Fruit fly (Drosophila melanogaster) whole organism, embryonic: ENCODE measurements around the gene Aps.

Experiments
- Adf1 ChIP-seq: fragments of 200-800 bp; sonication (Bioruptor generic); IDR thresholded peaks from 2 replicates; pipeline ENCODE4 v1.3.6; 2022; ENCODE audit warnings: missing biosample characterization, missing genetic modification characterization
- Blimp-1 ChIP-seq: fragments of 200-800 bp; sonication (Bioruptor generic); optimal IDR thresholded peaks from 3 replicates; lab custom pipeline; 2018; ENCODE audit warnings: missing biosample characterization, missing genetic modification characterization, mild to moderate bottlenecking, moderate library complexity, missing genetic modification reagents
- BtbVII ChIP-seq: fragments of 200-800 bp; sonication (Bioruptor generic); optimal IDR thresholded peaks from 3 replicates; lab custom pipeline; 2017; ENCODE audit warnings: missing biosample characterization, mild to moderate bottlenecking, missing genetic modification characterization
- CG10267 ChIP-seq: fragments of 200-800 bp; sonication (Bioruptor generic); optimal IDR thresholded peaks from 2 replicates; lab custom pipeline; 2018; ENCODE audit warnings: missing biosample characterization, mild to moderate bottlenecking, missing genetic modification characterization, moderate library complexity
- CG10366 ChIP-seq: fragments of 200-800 bp; sonication (Bioruptor generic); IDR thresholded peaks from 2 replicates; pipeline ENCODE4 v1.3.6; 2022; ENCODE audit warnings: missing biosample characterization, missing genetic modification characterization
- CG10565 ChIP-seq: fragments of 200-800 bp; sonication (Bioruptor generic); optimal IDR thresholded peaks from 3 replicates; lab custom pipeline; 2016; ENCODE audit warnings: missing biosample characterization, mild to moderate bottlenecking, missing genetic modification characterization
- CG12071 ChIP-seq: fragments of 200-800 bp; sonication (Bioruptor generic); optimal IDR thresholded peaks from 3 replicates; lab custom pipeline; 2018; ENCODE audit warnings: missing biosample characterization, mild to moderate bottlenecking, missing genetic modification characterization
- CG12155 ChIP-seq: fragments of 200-800 bp; sonication (Bioruptor generic); optimal IDR thresholded peaks from 3 replicates; lab custom pipeline; 2016; ENCODE audit warnings: missing biosample characterization, missing genetic modification characterization
- CG12219 ChIP-seq: fragments of 200-800 bp; sonication (Bioruptor generic); optimal IDR thresholded peaks from 3 replicates; lab custom pipeline; 2018; ENCODE audit warnings: missing biosample characterization, mild to moderate bottlenecking, missing genetic modification characterization
- CG12299 ChIP-seq: fragments of 200-800 bp; sonication (Bioruptor generic); optimal IDR thresholded peaks from 2 replicates; lab custom pipeline; 2018; ENCODE audit warnings: missing biosample characterization, mild to moderate bottlenecking, missing genetic modification characterization
- CG13775 ChIP-seq: fragments of 200-800 bp; sonication (Bioruptor generic); optimal IDR thresholded peaks from 3 replicates; lab custom pipeline; 2017; ENCODE audit warnings: missing biosample characterization, mild to moderate bottlenecking, missing genetic modification characterization
- CG15269 ChIP-seq: fragments of 200-800 bp; sonication (Bioruptor generic); optimal IDR thresholded peaks from 2 replicates; lab custom pipeline; 2018; ENCODE audit warnings: missing biosample characterization, mild to moderate bottlenecking, missing genetic modification characterization, moderate library complexity
- CG17328 ChIP-seq: fragments of 200-800 bp; sonication (Bioruptor generic); IDR thresholded peaks from 2 replicates; pipeline ENCODE4 v1.3.6; 2022; ENCODE audit warnings: missing biosample characterization, missing genetic modification characterization
- CG18764 ChIP-seq: fragments of 200-800 bp; sonication (Bioruptor generic); optimal IDR thresholded peaks from 3 replicates; lab custom pipeline; 2016; ENCODE audit warnings: missing biosample characterization, missing genetic modification characterization
- CG2712 ChIP-seq: fragments of 200-800 bp; optimal IDR thresholded peaks from 3 replicates; lab custom pipeline; 2019; ENCODE audit warnings: missing biosample characterization, mild to moderate bottlenecking, missing genetic modification characterization, moderate library complexity
- CG2889 ChIP-seq: fragments of 200-800 bp; sonication (Bioruptor generic); IDR thresholded peaks from 3 replicates; pipeline ENCODE4 v1.3.6; 2022; ENCODE audit warnings: missing biosample characterization, missing genetic modification characterization
- CG32772 ChIP-seq: fragments of 200-800 bp; sonication (Bioruptor generic); IDR thresholded peaks from 2 replicates; pipeline ENCODE4 v1.3.6; 2022; ENCODE audit warnings: missing biosample characterization, missing genetic modification characterization
- CG4282 ChIP-seq: fragments of 200-800 bp; sonication (Bioruptor generic); optimal IDR thresholded peaks from 2 replicates; lab custom pipeline; 2016; ENCODE audit warnings: missing biosample characterization, missing genetic modification characterization
- CG7271 ChIP-seq: fragments of 200-800 bp; sonication (Bioruptor generic); optimal IDR thresholded peaks from 2 replicates; lab custom pipeline; 2018; ENCODE audit warnings: missing biosample characterization, mild to moderate bottlenecking, missing genetic modification characterization, moderate library complexity
- CG9817 ChIP-seq: fragments of 200-800 bp; sonication (Bioruptor generic); optimal IDR thresholded peaks from 2 replicates; lab custom pipeline; 2018; ENCODE audit warnings: missing biosample characterization, mild to moderate bottlenecking, missing genetic modification characterization, moderate library complexity
- CkIIα-i1 ChIP-seq: fragments of 200-800 bp; sonication (Bioruptor generic); IDR thresholded peaks from 2 replicates; pipeline ENCODE4 v1.3.6; 2022; ENCODE audit warnings: missing biosample characterization, missing genetic modification characterization
- Dbx ChIP-seq: fragments of 200-800 bp; sonication (Bioruptor generic); IDR thresholded peaks from 3 replicates; pipeline ENCODE4 v1.3.6; 2022; ENCODE audit warnings: missing biosample characterization, missing genetic modification characterization
- Dp ChIP-seq: fragments of 200-800 bp; sonication (Bioruptor generic); optimal IDR thresholded peaks from 2 replicates; lab custom pipeline; 2018; ENCODE audit warnings: missing biosample characterization, mild to moderate bottlenecking, missing genetic modification characterization, moderate library complexity
- Dref ChIP-seq: fragments of 200-800 bp; sonication (Bioruptor generic); IDR thresholded peaks from 2 replicates; pipeline ENCODE4 v1.3.6; 2022; ENCODE audit warnings: missing biosample characterization, missing genetic modification characterization
- Drgx ChIP-seq: fragments of 200-800 bp; sonication (Bioruptor generic); IDR thresholded peaks from 2 replicates; pipeline ENCODE4 v1.3.6; 2022; ENCODE audit warnings: missing biosample characterization, missing genetic modification characterization
- Fer1 ChIP-seq: fragments of 200-800 bp; sonication (Bioruptor generic); optimal IDR thresholded peaks from 2 replicates; lab custom pipeline; 2017; ENCODE audit warnings: missing biosample characterization, mild to moderate bottlenecking, missing genetic modification characterization
- Hsf ChIP-seq: fragments of 200-800 bp; sonication (Bioruptor generic); optimal IDR thresholded peaks from 3 replicates; lab custom pipeline; 2016; ENCODE audit warnings: missing biosample characterization, missing genetic modification characterization
- MTF-1 ChIP-seq: fragments of 200-800 bp; sonication (Bioruptor generic); optimal IDR thresholded peaks from 2 replicates; lab custom pipeline; 2018; ENCODE audit warnings: missing biosample characterization, mild to moderate bottlenecking, missing genetic modification characterization, borderline replicate concordance
- Opbp ChIP-seq: fragments of 200-800 bp; sonication (Bioruptor generic); IDR thresholded peaks from 3 replicates; pipeline ENCODE4 v1.3.6; 2022; ENCODE audit warnings: missing biosample characterization, missing genetic modification characterization; ENCODE audit not compliant: partially characterized antibody
- Pdp1 ChIP-seq, 2 experiments: fragments of 200-800 bp; sonication (Bioruptor generic); optimal IDR thresholded peaks; 3 replicates each; lab custom pipeline; 2016; ENCODE audit warnings: missing biosample characterization in 2 of 2, missing genetic modification characterization in 2 of 2, mild to moderate bottlenecking in 1 of 2, moderate library complexity in 1 of 2
- Xrp1 ChIP-seq: fragments of 200-800 bp; sonication (Bioruptor generic); IDR thresholded peaks from 2 replicates; pipeline ENCODE4 v1.3.6; 2022; ENCODE audit warnings: missing biosample characterization, missing genetic modification characterization
- ash1 ChIP-seq: fragments of 200-800 bp; sonication (Bioruptor generic); optimal IDR thresholded peaks from 2 replicates; lab custom pipeline; 2018; ENCODE audit warnings: missing biosample characterization, mild to moderate bottlenecking, missing genetic modification characterization
- ato ChIP-seq: fragments of 200-800 bp; sonication (Bioruptor generic); IDR thresholded peaks from 2 replicates; pipeline ENCODE4 v1.3.6; 2022; ENCODE audit warnings: missing biosample characterization, missing genetic modification characterization; ENCODE audit not compliant: partially characterized antibody
- bbx ChIP-seq: fragments of 200-800 bp; sonication (Bioruptor generic); IDR thresholded peaks from 2 replicates; pipeline ENCODE4 v1.3.6; 2022; ENCODE audit warnings: missing biosample characterization, missing genetic modification characterization; ENCODE audit not compliant: partially characterized antibody
- cato ChIP-seq: fragments of 200-800 bp; sonication (Bioruptor generic); optimal IDR thresholded peaks from 2 replicates; lab custom pipeline; 2016; ENCODE audit warnings: missing biosample characterization, missing genetic modification characterization, borderline replicate concordance
- caup ChIP-seq: fragments of 200-800 bp; sonication (Bioruptor generic); optimal IDR thresholded peaks from 3 replicates; lab custom pipeline; 2017; ENCODE audit warnings: missing biosample characterization, mild to moderate bottlenecking, missing genetic modification characterization, moderate library complexity; ENCODE audit not compliant: severe bottlenecking
- chm ChIP-seq: fragments of 200-800 bp; sonication (Bioruptor generic); IDR thresholded peaks from 2 replicates; pipeline ENCODE4 v1.3.6; 2022; ENCODE audit warnings: missing biosample characterization, missing genetic modification characterization
- ci ChIP-seq: fragments of 200-800 bp; sonication (Bioruptor generic); IDR thresholded peaks from 3 replicates; pipeline ENCODE4 v1.3.6; 2022; ENCODE audit warnings: missing biosample characterization, missing genetic modification characterization
- dysf ChIP-seq: fragments of 200-800 bp; sonication (Bioruptor generic); IDR thresholded peaks from 3 replicates; pipeline ENCODE4 v1.3.6; 2022; ENCODE audit warnings: missing biosample characterization, missing genetic modification characterization
- exex ChIP-seq: fragments of 200-800 bp; sonication (Bioruptor generic); optimal IDR thresholded peaks from 4 replicates; lab custom pipeline; 2018; ENCODE audit warnings: missing biosample characterization, mild to moderate bottlenecking, missing genetic modification characterization, moderate library complexity
- gcm2 ChIP-seq: fragments of 200-800 bp; sonication (Bioruptor generic); optimal IDR thresholded peaks from 2 replicates; lab custom pipeline; 2016; ENCODE audit warnings: missing biosample characterization, missing genetic modification characterization
- gsb-n ChIP-seq: fragments of 200-800 bp; sonication (Bioruptor generic); optimal IDR thresholded peaks from 3 replicates; lab custom pipeline; 2018; ENCODE audit warnings: missing biosample characterization, mild to moderate bottlenecking, missing genetic modification characterization
- klu ChIP-seq: fragments of 200-800 bp; sonication (Bioruptor generic); IDR thresholded peaks from 2 replicates; pipeline ENCODE4 v1.3.6; 2022; ENCODE audit warnings: missing biosample characterization, missing genetic modification characterization
- pan ChIP-seq, 4 experiments: fragments of >200 bp in 3 of 4; fragments of 200-800 bp in 1 of 4; sonication (Bioruptor generic) in 1 of 4; optimal IDR thresholded peaks in 3 of 4; IDR thresholded peaks in 1 of 4; 2 replicates each; pipeline versions ENCODE4 v1.3.6 to Lab custom; 2017 to 2022; ENCODE audit warnings: missing biosample characterization in 2 of 4, missing genetic modification characterization in 2 of 4, mixed read lengths in 1 of 4
- pnt ChIP-seq: fragments of 200-800 bp; sonication (Bioruptor generic); optimal IDR thresholded peaks from 3 replicates; lab custom pipeline; 2016; ENCODE audit warnings: missing biosample characterization, missing genetic modification characterization
- pros ChIP-seq: fragments of 200-800 bp; sonication (Bioruptor generic); optimal IDR thresholded peaks from 3 replicates; lab custom pipeline; 2019; ENCODE audit warnings: missing biosample characterization, mild to moderate bottlenecking, missing genetic modification characterization, moderate library complexity
- run ChIP-seq: fragments of 200-800 bp; sonication (Bioruptor generic); optimal IDR thresholded peaks from 3 replicates; lab custom pipeline; 2018; ENCODE audit warnings: missing biosample characterization, mild to moderate bottlenecking, missing genetic modification characterization

The Aps gene

DNA sequence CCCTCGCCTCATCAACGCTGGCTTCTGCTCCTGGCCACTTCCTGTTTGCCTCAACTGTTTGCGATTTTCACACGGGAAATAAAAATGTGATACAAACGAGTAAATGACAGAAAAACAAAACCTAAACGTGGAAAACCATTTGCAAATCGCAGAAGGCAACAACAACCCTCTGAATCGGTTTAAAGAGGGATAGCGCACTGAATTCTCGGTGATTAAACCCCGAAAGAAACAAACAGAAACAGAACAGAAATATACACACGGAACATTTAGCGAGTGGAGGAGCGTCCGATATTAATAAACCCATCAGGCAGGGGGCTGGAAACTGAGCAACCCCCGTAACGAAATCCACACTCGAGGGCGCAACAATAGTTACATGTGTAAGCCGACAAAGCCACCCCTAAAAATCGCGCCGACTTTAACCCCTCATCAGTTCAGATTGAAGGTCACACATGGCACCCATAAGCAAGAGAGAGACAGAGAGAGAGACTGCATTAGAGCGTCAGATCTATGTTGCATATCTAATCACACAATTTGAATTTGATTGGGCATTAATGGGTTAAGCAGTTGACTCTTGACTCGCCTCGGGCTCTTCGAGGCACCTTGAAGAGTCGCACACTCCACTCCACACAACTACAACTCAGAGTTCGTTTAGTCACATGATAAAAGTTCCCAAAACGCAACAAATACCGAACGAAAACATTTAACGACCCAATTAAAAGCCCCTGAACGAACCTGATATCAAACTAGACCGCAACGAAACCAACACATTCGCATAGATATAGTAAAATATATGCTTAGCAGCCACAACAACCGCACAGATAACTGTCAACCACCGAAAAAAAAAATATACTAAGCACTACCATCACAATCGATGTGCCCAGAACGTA is 37.0 kb downstream of the Aps start (continued):
- TF ChIP-seq cato (GFP tag; lab: Kevin White, UChicago) (no peak), CG15269 (tag; lab: Kevin White, UChicago) (peak; percentile 36), Adf1 (no peak), CG12219 (no peak), CG4282 (GFP tag; lab: Kevin White, UChicago) (no peak), Dbx (GFP tag; lab: Robert Waterston, UW) (peak; percentile 31; the same call in 2 of the 3 replicates), ato (GFP tag; lab: Robert Waterston, UW) (no peak), Drgx (GFP tag; lab: Robert Waterston, UW) (no peak), dysf (GFP tag; lab: Robert Waterston, UW) (0 out of 3 replicates have a peak, but pooled peaks have one; percentile 24), CG2712 (tag; lab: Kevin White, UChicago) (peak; percentile 12), ash1 (GFP tag; lab: Kevin White, UChicago) (no peak), CG2889 (GFP tag; lab: Robert Waterston, UW) (no peak), pan (optimal IDR thresholded peaks at IDR 0.05; lab: Kevin White, UChicago) (no peak), pan (GFP tag; optimal IDR thresholded peaks at IDR 0.05 in 1 of 2, IDR thresholded peaks at IDR 0.05 in 1 of 2) (peak in 1 of 2 experiments; percentile 27), pnt (GFP tag; lab: Kevin White, UChicago) (no peak), chm (GFP tag; lab: Robert Waterston, UW) (peak; percentile 40; the same call in 1 of the 2 replicates), caup (no peak), pros (GFP tag; lab: Kevin White, UChicago) (peak; percentile 99), CkIIα-i1 (GFP tag; lab: Robert Waterston, UW) (no peak), CG12155 (GFP tag; lab: Kevin White, UChicago) (peak; percentile 19), CG32772 (GFP tag; lab: Robert Waterston, UW) (0 out of 2 replicates have a peak, but pooled peaks have one; percentile 28), CG13775 (GFP tag; lab: Kevin White, UChicago) (no peak), run (tag; lab: Kevin White, UChicago) (peak; percentile 56), CG12071 (no peak), Pdp1 (GFP tag; optimal IDR thresholded peaks at IDR 0.05; lab: Kevin White, UChicago) (peak in 1 of 2 experiments; percentile 15), Hsf (GFP tag; lab: Kevin White, UChicago) (no peak), Dp (no peak), CG10366 (GFP tag; lab: Robert Waterston, UW) (no peak), CG9817 (peak; percentile 7), CG10565 (GFP tag; lab: Kevin White, UChicago) (no peak), CG10267 (no peak), Fer1 (peak; percentile 10), MTF-1 (GFP tag; lab: Kevin White, UChicago) (no peak), bbx (GFP tag; lab: Robert Waterston, UW) (no peak), CG7271 (tag; lab: Kevin White, UChicago) (no peak), CG17328 (GFP tag; lab: Robert Waterston, UW) (no peak), CG18764 (GFP tag; lab: Kevin White, UChicago) (no peak), Opbp (GFP tag; lab: Robert Waterston, UW) (0 out of 3 replicates have a peak, but pooled peaks have one; percentile 37), Xrp1 (GFP tag; lab: Robert Waterston, UW) (peak; percentile 19; the same call in 1 of the 2 replicates), Blimp-1 (no peak), BtbVII (GFP tag; lab: Kevin White, UChicago) (peak; percentile 32), gcm2 (no peak), ci (GFP tag; lab: Robert Waterston, UW) (peak; percentile 48; the same call in 1 of the 3 replicates), klu (GFP tag; lab: Robert Waterston, UW) (no peak), CG12299 (tag; lab: Kevin White, UChicago) (no peak), Dref (GFP tag; lab: Robert Waterston, UW) (no peak), gsb-n (tag; lab: Kevin White, UChicago) (peak; percentile 83), exex (tag; lab: Kevin White, UChicago) (no peak)
